Worm (Caenorhabditis elegans) whole organism, L4 larva: Measurements from ENCODE around the gene cyp-29A3.
A peak's percentile ranks its signal among the peaks of the same experiment; 100 is the strongest.

Experiments used
- D1046.2 ChIP-seq: fragments of 200-800 bp; sonication (Bioruptor generic); IDR thresholded peaks from 2 replicates; pipeline ENCODE4 v1.3.6; 2022; ENCODE audit warnings: missing genetic modification characterization, missing compliant biosample characterization
- F26F4.8 ChIP-seq: fragments of 200-800 bp; sonication (Bioruptor generic); conservative IDR thresholded peaks from 2 replicates; pipeline ENCODE4 v1.3.6; 2022; ENCODE audit warnings: missing genetic modification characterization, missing compliant biosample characterization
- F44E2.7 ChIP-seq: fragments of 200-800 bp; sonication (Bioruptor generic); IDR thresholded peaks from 2 replicates; pipeline ENCODE4 v2.1.2; 2022; ENCODE audit warnings: missing genetic modification characterization, missing compliant biosample characterization
- R02D3.7 ChIP-seq: fragments of 150-350 bp; sonication (generic microtip); optimal IDR thresholded peaks from 3 replicates; lab custom pipeline; 2014; ENCODE audit warnings: missing biosample characterization, missing genetic modification characterization
- Y48G9A.11 ChIP-seq: fragments of 200-800 bp; sonication (Bioruptor generic); IDR thresholded peaks from 2 replicates; pipeline ENCODE4 v1.3.6; 2022; ENCODE audit warnings: missing genetic modification reagents, missing genetic modification characterization, missing compliant biosample characterization
- Y5F2A.4 ChIP-seq: fragments of 200-800 bp; sonication (Bioruptor generic); optimal IDR thresholded peaks from 2 replicates; lab custom pipeline; 2018; ENCODE audit warnings: mild to moderate bottlenecking, missing genetic modification characterization, missing compliant biosample characterization
- Y75B8A.6 ChIP-seq: fragments of 200-800 bp; sonication (Bioruptor generic); IDR thresholded peaks from 2 replicates; pipeline ENCODE4 v1.3.6; 2022; ENCODE audit warnings: missing genetic modification reagents, missing genetic modification characterization, missing compliant biosample characterization
- aly-2 ChIP-seq: sonication (generic microtip); optimal IDR thresholded peaks from 2 replicates; lab custom pipeline; 2018; ENCODE audit warnings: missing biosample characterization, missing genetic modification characterization
- attf-4 ChIP-seq: sonication (generic microtip); optimal IDR thresholded peaks from 3 replicates; lab custom pipeline; 2017; ENCODE audit warnings: missing biosample characterization, missing genetic modification characterization
- ceh-28 ChIP-seq: fragments of 150-350 bp; optimal IDR thresholded peaks from 2 replicates; lab custom pipeline; 2014; ENCODE audit warnings: missing biosample characterization, missing genetic modification reagents, missing genetic modification characterization
- ceh-44 ChIP-seq: fragments of 200-800 bp; sonication (Bioruptor generic); IDR thresholded peaks from 2 replicates; pipeline ENCODE4 v1.3.6; 2022; ENCODE audit warnings: missing genetic modification reagents, missing genetic modification characterization, missing compliant biosample characterization
- ceh-62 ChIP-seq: sonication (generic microtip); optimal IDR thresholded peaks from 2 replicates; lab custom pipeline; 2017; ENCODE audit warnings: missing biosample characterization, missing genetic modification characterization
- ceh-82 ChIP-seq: sonication (generic microtip); optimal IDR thresholded peaks from 2 replicates; lab custom pipeline; 2017; ENCODE audit warnings: missing biosample characterization, missing genetic modification characterization
- ces-1 ChIP-seq: fragments of 150-350 bp; sonication (generic microtip); optimal IDR thresholded peaks from 4 replicates; lab custom pipeline; 2014; ENCODE audit warnings: missing biosample characterization, missing genetic modification reagents, missing genetic modification characterization
- cey-2 ChIP-seq: sonication (generic microtip); optimal IDR thresholded peaks from 3 replicates; lab custom pipeline; 2017; ENCODE audit warnings: missing genetic modification characterization, mild to moderate bottlenecking, missing compliant biosample characterization, antibody characterized with exemption, borderline replicate concordance; ENCODE audit not compliant: insufficient read depth
- daf-16 ChIP-seq, 3 experiments: sonication (generic microtip); optimal IDR thresholded peaks; 2 replicates each; lab custom pipeline; 2016 to 2017; ENCODE audit warnings: missing genetic modification characterization in 3 of 3, missing genetic modification reagents in 3 of 3, mild to moderate bottlenecking in 2 of 3, missing compliant biosample characterization in 2 of 3, missing biosample characterization in 1 of 3, moderate library complexity in 1 of 3
- dmd-8 ChIP-seq: fragments of 200-800 bp; sonication (Bioruptor generic); IDR thresholded peaks from 2 replicates; pipeline ENCODE4 v1.3.6; 2022; ENCODE audit warnings: missing genetic modification characterization, missing compliant biosample characterization
- dmd-9 ChIP-seq: fragments of 200-800 bp; sonication (Bioruptor generic); IDR thresholded peaks from 2 replicates; pipeline ENCODE4 v1.3.6; 2022; ENCODE audit warnings: missing genetic modification reagents, missing genetic modification characterization, missing compliant biosample characterization
- dve-1 ChIP-seq: sonication (generic microtip); optimal IDR thresholded peaks from 2 replicates; lab custom pipeline; 2017; ENCODE audit warnings: antibody characterized with exemption, mild to moderate bottlenecking, missing genetic modification characterization, missing compliant biosample characterization; ENCODE audit not compliant: insufficient read depth
- egl-27 ChIP-seq: sonication (generic microtip); optimal IDR thresholded peaks from 3 replicates; lab custom pipeline; 2017; ENCODE audit warnings: missing biosample characterization, missing genetic modification reagents, missing genetic modification characterization
- egl-43 ChIP-seq: fragments of 200-800 bp; sonication (Bioruptor generic); IDR thresholded peaks from 2 replicates; pipeline ENCODE4 v1.3.6; 2022; ENCODE audit warnings: missing genetic modification reagents, missing genetic modification characterization, missing compliant biosample characterization
- fkh-10 ChIP-seq: fragments of 150-350 bp; optimal IDR thresholded peaks from 2 replicates; lab custom pipeline; 2014; ENCODE audit warnings: missing biosample characterization, missing genetic modification reagents, missing genetic modification characterization
- hlh-30 ChIP-seq: sonication (generic microtip); optimal IDR thresholded peaks from 2 replicates; lab custom pipeline; 2017; ENCODE audit warnings: antibody characterized with exemption, mild to moderate bottlenecking, missing genetic modification characterization, missing compliant biosample characterization; ENCODE audit not compliant: insufficient read depth
- lin-15B ChIP-seq: fragments of 150-350 bp; sonication (generic microtip); optimal IDR thresholded peaks from 3 replicates; lab custom pipeline; 2014; ENCODE audit warnings: missing biosample characterization, missing genetic modification characterization
- lin-29 ChIP-seq: fragments of 200-800 bp; sonication (Bioruptor generic); IDR thresholded peaks from 2 replicates; pipeline ENCODE4 v1.3.6; 2022; ENCODE audit warnings: missing genetic modification reagents, missing genetic modification characterization, missing compliant biosample characterization
- lir-3 ChIP-seq: sonication (generic microtip); optimal IDR thresholded peaks from 2 replicates; lab custom pipeline; 2016; ENCODE audit warnings: mild to moderate bottlenecking, missing genetic modification characterization, missing compliant biosample characterization
- mep-1 ChIP-seq: fragments of 150-350 bp; sonication (generic microtip); optimal IDR thresholded peaks from 3 replicates; lab custom pipeline; 2014; ENCODE audit warnings: missing biosample characterization, missing genetic modification characterization
- mes-2 ChIP-seq: sonication (generic microtip); optimal IDR thresholded peaks from 2 replicates; lab custom pipeline; 2016; ENCODE audit warnings: missing genotype, mild to moderate bottlenecking, missing genetic modification characterization, missing compliant biosample characterization; ENCODE audit not compliant: poor library complexity, severe bottlenecking
- mxl-2 ChIP-seq: fragments of 200-800 bp; sonication (Bioruptor generic); conservative IDR thresholded peaks from 2 replicates; pipeline ENCODE4 v1.3.6; 2022; ENCODE audit warnings: missing genetic modification reagents, missing genetic modification characterization, missing compliant biosample characterization
- nhr-102 ChIP-seq: sonication (generic microtip); optimal IDR thresholded peaks from 2 replicates; lab custom pipeline; 2016; ENCODE audit warnings: mild to moderate bottlenecking, missing genetic modification characterization, moderate library complexity, missing compliant biosample characterization
- nhr-111 ChIP-seq: fragments of 200-800 bp; sonication (Bioruptor generic); optimal IDR thresholded peaks from 2 replicates; lab custom pipeline; 2018; ENCODE audit warnings: mild to moderate bottlenecking, missing genetic modification characterization, missing compliant biosample characterization
- nhr-28 ChIP-seq: fragments of 150-350 bp; optimal IDR thresholded peaks from 2 replicates; lab custom pipeline; 2014; ENCODE audit warnings: missing biosample characterization, missing genetic modification characterization
- nhr-6 ChIP-seq: fragments of 150-350 bp; optimal IDR thresholded peaks from 2 replicates; lab custom pipeline; 2014; ENCODE audit warnings: missing biosample characterization, missing genetic modification characterization
- pha-4 ChIP-seq, 2 experiments: fragments of 150-350 bp in 1 of 2; fragments of 200-800 bp in 1 of 2; sonication (Bioruptor generic) in 1 of 2; IDR thresholded peaks in 1 of 2; optimal IDR thresholded peaks in 1 of 2; 2 replicates each; pipeline versions ENCODE4 v1.3.6 to Lab custom; 2014 to 2022; ENCODE audit warnings: missing genetic modification characterization in 2 of 2, missing genetic modification reagents in 2 of 2, missing biosample characterization in 1 of 2, missing compliant biosample characterization in 1 of 2
- pqm-1 ChIP-seq: sonication (generic microtip); optimal IDR thresholded peaks from 2 replicates; lab custom pipeline; 2017; ENCODE audit warnings: missing biosample characterization, missing genetic modification characterization
- saeg-2 ChIP-seq: fragments of 200-800 bp; sonication (Bioruptor generic); IDR thresholded peaks from 2 replicates; pipeline ENCODE4 v1.3.6; 2022; ENCODE audit warnings: missing genetic modification reagents, missing genetic modification characterization, missing compliant biosample characterization
- sdz-12 ChIP-seq: fragments of 200-800 bp; sonication (Bioruptor generic); optimal IDR thresholded peaks from 2 replicates; lab custom pipeline; 2018; ENCODE audit warnings: mild to moderate bottlenecking, missing genetic modification characterization, missing compliant biosample characterization
- set-16 ChIP-seq: fragments of 200-800 bp; sonication (Bioruptor generic); IDR thresholded peaks from 2 replicates; pipeline ENCODE4 v1.3.6; 2022; ENCODE audit warnings: missing genetic modification reagents, missing genetic modification characterization, missing compliant biosample characterization
- skn-1 ChIP-seq: fragments of 150-350 bp; optimal IDR thresholded peaks from 2 replicates; lab custom pipeline; 2014; ENCODE audit warnings: missing biosample characterization, missing genetic modification characterization
- unc-130 ChIP-seq: sonication (generic microtip); optimal IDR thresholded peaks from 2 replicates; lab custom pipeline; 2016; ENCODE audit warnings: missing genetic modification reagents, missing genetic modification characterization, missing compliant biosample characterization
- unc-62 ChIP-seq, 3 experiments: fragments of 150-350 bp in 1 of 3; sonication (generic microtip); optimal IDR thresholded peaks in 2 of 3; peaks in 1 of 3; 1 replicate in 1 of 3; 2 replicates in 2 of 3; lab custom pipeline; 2014 to 2017; ENCODE audit warnings: missing biosample characterization in 3 of 3, missing genetic modification characterization in 3 of 3, missing genetic modification reagents in 3 of 3, missing genotype in 1 of 3
- zip-2 ChIP-seq: fragments of 150-350 bp; optimal IDR thresholded peaks from 2 replicates; lab custom pipeline; 2014; ENCODE audit warnings: missing biosample characterization, missing genetic modification characterization
- ztf-11 ChIP-seq: fragments of 150-350 bp; optimal IDR thresholded peaks from 2 replicates; lab custom pipeline; 2014; ENCODE audit warnings: missing biosample characterization, missing genetic modification characterization

The cyp-29A3 gene

DNA sequence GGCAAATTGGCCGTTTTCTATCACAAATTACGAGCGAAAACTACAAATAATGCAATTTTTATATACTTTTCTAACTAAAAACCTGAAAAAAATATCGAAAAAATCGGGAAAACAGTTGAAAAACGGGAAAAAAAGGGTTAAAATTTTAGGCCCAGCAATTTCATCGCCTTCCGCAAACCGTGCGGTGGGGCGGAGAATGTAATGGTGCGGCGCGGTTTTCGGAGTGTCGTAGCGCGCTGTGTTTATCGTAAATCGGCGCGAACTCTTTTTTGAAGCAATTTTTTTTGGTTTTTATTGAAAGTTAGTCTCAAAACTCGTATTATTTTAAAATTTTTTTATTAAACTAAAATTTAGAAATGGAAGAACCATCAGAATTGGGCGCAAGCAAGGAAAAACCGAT, 45.4 kb downstream of the cyp-29A3 start, which contains the start of gene picd-1 (continued):
- TF ChIP-seq cey-2 (tag; lab: Kevin White, UChicago) (no peak), attf-4 (tag; lab: Kevin White, UChicago) (no peak), fkh-10 (peak; percentile 42), ceh-82 (no peak), Y75B8A.6 (GFP tag; lab: Robert Waterston, UW) (no peak), ztf-11 (tag; lab: Kevin White, UChicago) (no peak), egl-43 (GFP tag; lab: Robert Waterston, UW) (no peak), ceh-62 (tag; lab: Kevin White, UChicago) (no peak), skn-1 (no peak), ceh-28 (tag; lab: Kevin White, UChicago) (no peak), hlh-30 (tag; lab: Kevin White, UChicago) (peak; percentile 58), nhr-111 (GFP tag; lab: Kevin White, UChicago) (no peak), F44E2.7 (GFP tag; lab: Robert Waterston, UW) (no peak), Y48G9A.11 (peak; percentile 98), F26F4.8 (GFP tag; lab: Robert Waterston, UW) (no peak), daf-16 (GFP tag; optimal IDR thresholded peaks at IDR 0.05; lab: Kevin White, UChicago) (no peak), daf-16 (tag; optimal IDR thresholded peaks at IDR 0.05; lab: Kevin White, UChicago) (peak; percentile 34), ces-1 (GFP tag; lab: Kevin White, UChicago) (no peak), aly-2 (tag; lab: Kevin White, UChicago) (no peak), mes-2 (peak; percentile 87), nhr-28 (tag; lab: Kevin White, UChicago) (peak; percentile 30), egl-27 (tag; lab: Kevin White, UChicago) (no peak), zip-2 (tag; lab: Kevin White, UChicago) (no peak), mep-1 (peak; percentile 78), sdz-12 (GFP tag; lab: Kevin White, UChicago) (no peak), dve-1 (tag; lab: Kevin White, UChicago) (peak; percentile 72), D1046.2 (GFP tag; lab: Robert Waterston, UW) (no peak), unc-130 (GFP tag; lab: Kevin White, UChicago) (no peak), dmd-9 (no peak), dmd-8 (no peak), pha-4 (GFP tag; IDR thresholded peaks at IDR 0.05; lab: Robert Waterston, UW) (0 out of 2 replicates have a peak, but pooled peaks have one; percentile 11), pha-4 (tag; optimal IDR thresholded peaks at IDR 0.05; lab: Kevin White, UChicago) (no peak), ceh-44 (GFP tag; lab: Robert Waterston, UW) (0 out of 2 replicates have a peak, but pooled peaks have one; percentile 12), unc-62 (GFP tag; optimal IDR thresholded peaks at IDR 0.05 in 1 of 2; lab: Kevin White, UChicago) (peak in 1 of 2 experiments; percentile 75), unc-62 (tag; optimal IDR thresholded peaks at IDR 0.05; lab: Kevin White, UChicago) (no peak), mxl-2 (GFP tag; lab: Robert Waterston, UW) (no peak), lin-15B (tag; lab: Kevin White, UChicago) (peak; percentile 92), pqm-1 (no peak), lin-29 (GFP tag; lab: Robert Waterston, UW) (no peak), lir-3 (tag; lab: Kevin White, UChicago) (no peak), nhr-102 (tag; lab: Kevin White, UChicago) (no peak), R02D3.7 (tag; lab: Kevin White, UChicago) (peak; percentile 57), nhr-6 (peak; percentile 71), Y5F2A.4 (no peak), set-16 (GFP tag; lab: Robert Waterston, UW) (no peak), saeg-2 (GFP tag; lab: Robert Waterston, UW) (no peak)
